Fruit fly (Drosophila melanogaster) whole organism, embryonic: ENCODE data around the gene Frmd5.

Source experiments
- Abd-B ChIP-seq: fragments of 200-800 bp; sonication (Bioruptor generic); optimal IDR thresholded peaks from 2 replicates; lab custom pipeline; 2018; ENCODE audit warnings: missing biosample characterization, mild to moderate bottlenecking, missing genetic modification characterization, moderate library complexity
- Adf1 ChIP-seq: fragments of 200-800 bp; sonication (Bioruptor generic); IDR thresholded peaks from 2 replicates; pipeline ENCODE4 v1.3.6; 2022; ENCODE audit warnings: missing biosample characterization, missing genetic modification characterization
- Awh ChIP-seq: fragments of 200-800 bp; sonication (Bioruptor generic); IDR thresholded peaks from 2 replicates; pipeline ENCODE4, ENCODE4 v1.3.6; 2022; ENCODE audit warnings: missing biosample characterization, missing genetic modification characterization
- Bdp1 ChIP-seq: fragments of 200-800 bp; sonication (Bioruptor generic); optimal IDR thresholded peaks from 3 replicates; lab custom pipeline; 2016; ENCODE audit warnings: missing biosample characterization, missing genetic modification characterization
- CG12104 ChIP-seq: fragments of 200-800 bp; sonication (Bioruptor generic); optimal IDR thresholded peaks from 3 replicates; lab custom pipeline; 2016; ENCODE audit warnings: missing biosample characterization, missing genetic modification characterization
- CG12155 ChIP-seq: fragments of 200-800 bp; sonication (Bioruptor generic); optimal IDR thresholded peaks from 3 replicates; lab custom pipeline; 2016; ENCODE audit warnings: missing biosample characterization, missing genetic modification characterization
- CG14014 ChIP-seq: fragments of 200-800 bp; sonication (Bioruptor generic); IDR thresholded peaks from 2 replicates; pipeline ENCODE4 v1.3.6; 2022; ENCODE audit warnings: missing biosample characterization, missing genetic modification characterization
- CG14441 ChIP-seq: fragments of 200-800 bp; sonication (Bioruptor generic); IDR thresholded peaks from 2 replicates; pipeline ENCODE4 v1.3.6; 2022; ENCODE audit warnings: missing biosample characterization, missing genetic modification characterization
- CG18476 ChIP-seq: fragments of 200-800 bp; sonication (Bioruptor generic); optimal IDR thresholded peaks from 2 replicates; lab custom pipeline; 2016; ENCODE audit warnings: missing biosample characterization, mild to moderate bottlenecking, missing genetic modification characterization
- CG2199 ChIP-seq: fragments of 200-800 bp; sonication (Bioruptor generic); IDR thresholded peaks from 3 replicates; pipeline ENCODE4 v1.3.6; 2022; ENCODE audit warnings: missing biosample characterization, missing genetic modification characterization
- CG31388 ChIP-seq: fragments of 200-800 bp; sonication (Bioruptor generic); optimal IDR thresholded peaks from 2 replicates; lab custom pipeline; 2016; ENCODE audit warnings: missing biosample characterization, missing genetic modification characterization
- CG32772 ChIP-seq: fragments of 200-800 bp; sonication (Bioruptor generic); IDR thresholded peaks from 2 replicates; pipeline ENCODE4 v1.3.6; 2022; ENCODE audit warnings: missing biosample characterization, missing genetic modification characterization
- CG3281 ChIP-seq: fragments of 200-800 bp; sonication (Bioruptor generic); optimal IDR thresholded peaks from 3 replicates; lab custom pipeline; 2017; ENCODE audit warnings: missing biosample characterization, mild to moderate bottlenecking, missing genetic modification characterization
- CG3407 ChIP-seq: fragments of 200-800 bp; sonication (Bioruptor generic); optimal IDR thresholded peaks from 2 replicates; lab custom pipeline; 2018; ENCODE audit warnings: missing biosample characterization, mild to moderate bottlenecking, missing genetic modification characterization
- CG34224 ChIP-seq: fragments of 200-800 bp; sonication (Bioruptor generic); IDR thresholded peaks from 3 replicates; pipeline ENCODE4 v1.3.6; 2022; ENCODE audit warnings: missing biosample characterization, missing genetic modification characterization; ENCODE audit not compliant: partially characterized antibody
- CG6272 ChIP-seq: fragments of 200-800 bp; sonication (Bioruptor generic); IDR thresholded peaks from 2 replicates; pipeline ENCODE4 v1.3.6; 2022; ENCODE audit warnings: missing biosample characterization, missing genetic modification characterization
- CG7963 ChIP-seq: fragments of 200-800 bp; sonication (Bioruptor generic); IDR thresholded peaks from 3 replicates; pipeline ENCODE4 v1.3.6; 2022; ENCODE audit warnings: missing biosample characterization, missing genetic modification characterization; ENCODE audit not compliant: partially characterized antibody
- CG9609 ChIP-seq: fragments of 200-800 bp; sonication (Bioruptor generic); optimal IDR thresholded peaks from 3 replicates; lab custom pipeline; 2016; ENCODE audit warnings: missing biosample characterization, missing genetic modification characterization
- CHES-1-like ChIP-seq: fragments of 200-800 bp; sonication (Bioruptor generic); optimal IDR thresholded peaks from 2 replicates; lab custom pipeline; 2016; ENCODE audit warnings: missing biosample characterization, missing genetic modification characterization
- CkIIα-i1 ChIP-seq: fragments of 200-800 bp; sonication (Bioruptor generic); IDR thresholded peaks from 2 replicates; pipeline ENCODE4 v1.3.6; 2022; ENCODE audit warnings: missing biosample characterization, missing genetic modification characterization
- E2f1 ChIP-seq: fragments of 200-800 bp; sonication (Bioruptor generic); IDR thresholded peaks from 2 replicates; pipeline ENCODE4 v1.3.6; 2022; ENCODE audit warnings: missing biosample characterization, missing genetic modification characterization
- Eip74EF ChIP-seq, 2 experiments: fragments of 200-800 bp in 1 of 2; fragments of >200 bp in 1 of 2; sonication (Bioruptor generic) in 1 of 2; optimal IDR thresholded peaks; 2 replicates each; lab custom pipeline; 2017 to 2019; ENCODE audit warnings: missing biosample characterization in 2 of 2, missing genetic modification characterization in 2 of 2, mild to moderate bottlenecking in 1 of 2, moderate library complexity in 1 of 2
- Ets65A ChIP-seq: fragments of 200-800 bp; sonication (Bioruptor generic); peaks from one replicate; lab custom pipeline; 2016; ENCODE audit warnings: missing biosample characterization, missing genetic modification characterization
- HHEX ChIP-seq: fragments of 200-800 bp; sonication (Bioruptor generic); optimal IDR thresholded peaks from 3 replicates; lab custom pipeline; 2017; ENCODE audit warnings: missing biosample characterization, mild to moderate bottlenecking, missing genetic modification characterization, missing genetic modification reagents
- Meics ChIP-seq: fragments of 200-800 bp; sonication (Bioruptor generic); optimal IDR thresholded peaks from 2 replicates; lab custom pipeline; 2017; ENCODE audit warnings: missing biosample characterization, mild to moderate bottlenecking, missing genetic modification characterization
- NC2α ChIP-seq: fragments of 200-800 bp; sonication (Bioruptor generic); optimal IDR thresholded peaks from 2 replicates; lab custom pipeline; 2016; ENCODE audit warnings: missing biosample characterization, missing genetic modification characterization
- Nf-YB ChIP-seq: fragments of 200-800 bp; sonication (Bioruptor generic); optimal IDR thresholded peaks from 3 replicates; lab custom pipeline; 2019; ENCODE audit warnings: missing biosample characterization, mild to moderate bottlenecking, missing genetic modification characterization, moderate library complexity
- Side ChIP-seq: fragments of 200-800 bp; sonication (Bioruptor generic); optimal IDR thresholded peaks from 2 replicates; lab custom pipeline; 2016; ENCODE audit warnings: missing biosample characterization, missing genetic modification characterization
- Sin3A ChIP-seq: fragments of >200 bp; optimal IDR thresholded peaks from 2 replicates; lab custom pipeline; 2018
- al ChIP-seq: fragments of 200-800 bp; sonication (Bioruptor generic); IDR thresholded peaks from 2 replicates; pipeline ENCODE4 v1.3.6; 2022; ENCODE audit warnings: missing biosample characterization, missing genetic modification characterization
- cas ChIP-seq: fragments of 200-800 bp; sonication (Bioruptor generic); IDR thresholded peaks from 2 replicates; pipeline ENCODE4 v1.3.6; 2022; ENCODE audit warnings: missing biosample characterization, missing genetic modification characterization
- cato ChIP-seq: fragments of 200-800 bp; sonication (Bioruptor generic); optimal IDR thresholded peaks from 2 replicates; lab custom pipeline; 2016; ENCODE audit warnings: missing biosample characterization, missing genetic modification characterization, borderline replicate concordance
- caup ChIP-seq: fragments of 200-800 bp; sonication (Bioruptor generic); optimal IDR thresholded peaks from 3 replicates; lab custom pipeline; 2017; ENCODE audit warnings: missing biosample characterization, mild to moderate bottlenecking, missing genetic modification characterization, moderate library complexity; ENCODE audit not compliant: severe bottlenecking
- crp ChIP-seq, 2 experiments: fragments of 200-800 bp; sonication (Bioruptor generic); optimal IDR thresholded peaks; 2 replicates in 1 of 2; 3 replicates in 1 of 2; lab custom pipeline; 2017; ENCODE audit warnings: missing biosample characterization in 2 of 2, missing genetic modification characterization in 2 of 2, mild to moderate bottlenecking in 1 of 2, moderate library complexity in 1 of 2
- dati ChIP-seq: fragments of 200-800 bp; sonication (Bioruptor generic); IDR thresholded peaks from 2 replicates; pipeline ENCODE4 v1.3.6; 2022; ENCODE audit warnings: missing biosample characterization, missing genetic modification characterization
- emc ChIP-seq: fragments of 200-800 bp; sonication (Bioruptor generic); optimal IDR thresholded peaks from 2 replicates; lab custom pipeline; 2016; ENCODE audit warnings: missing biosample characterization, missing genetic modification characterization
- grau ChIP-seq: fragments of 200-800 bp; optimal IDR thresholded peaks from 3 replicates; lab custom pipeline; 2019; ENCODE audit warnings: missing biosample characterization, mild to moderate bottlenecking, missing genetic modification characterization, moderate library complexity
- her ChIP-seq: fragments of 200-800 bp; sonication (Bioruptor generic); optimal IDR thresholded peaks from 2 replicates; lab custom pipeline; 2016; ENCODE audit warnings: missing biosample characterization, missing genetic modification characterization
- insv ChIP-seq, 2 experiments: fragments of 200-800 bp; sonication (Bioruptor generic); optimal IDR thresholded peaks; 3 replicates each; lab custom pipeline; 2016 to 2018; ENCODE audit warnings: missing biosample characterization in 2 of 2, missing genetic modification characterization in 2 of 2
- kay ChIP-seq: fragments of 200-800 bp; sonication (Bioruptor generic); optimal IDR thresholded peaks from 2 replicates; lab custom pipeline; 2016; ENCODE audit warnings: missing biosample characterization, missing genetic modification characterization
- nau ChIP-seq: fragments of 200-800 bp; sonication (Bioruptor generic); optimal IDR thresholded peaks from 3 replicates; lab custom pipeline; 2017; ENCODE audit warnings: missing biosample characterization, mild to moderate bottlenecking, missing genetic modification characterization, missing genetic modification reagents
- nmo ChIP-seq: fragments of 200-800 bp; sonication (Bioruptor generic); optimal IDR thresholded peaks from 2 replicates; lab custom pipeline; 2018; ENCODE audit warnings: missing biosample characterization, mild to moderate bottlenecking, missing genetic modification characterization, moderate library complexity
- pita ChIP-seq: fragments of 200-800 bp; sonication (Bioruptor generic); optimal IDR thresholded peaks from 2 replicates; lab custom pipeline; 2017; ENCODE audit warnings: missing biosample characterization, mild to moderate bottlenecking, missing genetic modification characterization
- psq ChIP-seq: fragments of 200-800 bp; sonication (Bioruptor generic); optimal IDR thresholded peaks from 2 replicates; lab custom pipeline; 2017; ENCODE audit warnings: missing biosample characterization, missing genetic modification characterization
- schlank ChIP-seq: fragments of 200-800 bp; sonication (Bioruptor generic); optimal IDR thresholded peaks from 2 replicates; lab custom pipeline; 2018; ENCODE audit warnings: missing biosample characterization, mild to moderate bottlenecking, missing genetic modification characterization
- sens-2 ChIP-seq: fragments of 200-800 bp; sonication (Bioruptor generic); IDR thresholded peaks from 2 replicates; pipeline ENCODE4 v1.3.6; 2022; ENCODE audit warnings: missing biosample characterization, missing genetic modification characterization
- slou ChIP-seq: fragments of 200-800 bp; sonication (Bioruptor generic); optimal IDR thresholded peaks from 3 replicates; lab custom pipeline; 2016; ENCODE audit warnings: missing biosample characterization, missing genetic modification characterization
- slp2 ChIP-seq: fragments of 200-800 bp; sonication (Bioruptor generic); optimal IDR thresholded peaks from 2 replicates; lab custom pipeline; 2016; ENCODE audit warnings: missing biosample characterization, missing genetic modification characterization
- sr ChIP-seq: fragments of 200-800 bp; sonication (Bioruptor generic); IDR thresholded peaks from 3 replicates; pipeline ENCODE4 v1.3.6; 2022; ENCODE audit warnings: missing biosample characterization, missing genetic modification characterization
- vnd ChIP-seq: fragments of 200-800 bp; sonication (Bioruptor generic); IDR thresholded peaks from 3 replicates; pipeline ENCODE4 v1.3.6; 2022; ENCODE audit warnings: missing biosample characterization, missing genetic modification characterization; ENCODE audit not compliant: partially characterized antibody

Gene Frmd5

DNA sequence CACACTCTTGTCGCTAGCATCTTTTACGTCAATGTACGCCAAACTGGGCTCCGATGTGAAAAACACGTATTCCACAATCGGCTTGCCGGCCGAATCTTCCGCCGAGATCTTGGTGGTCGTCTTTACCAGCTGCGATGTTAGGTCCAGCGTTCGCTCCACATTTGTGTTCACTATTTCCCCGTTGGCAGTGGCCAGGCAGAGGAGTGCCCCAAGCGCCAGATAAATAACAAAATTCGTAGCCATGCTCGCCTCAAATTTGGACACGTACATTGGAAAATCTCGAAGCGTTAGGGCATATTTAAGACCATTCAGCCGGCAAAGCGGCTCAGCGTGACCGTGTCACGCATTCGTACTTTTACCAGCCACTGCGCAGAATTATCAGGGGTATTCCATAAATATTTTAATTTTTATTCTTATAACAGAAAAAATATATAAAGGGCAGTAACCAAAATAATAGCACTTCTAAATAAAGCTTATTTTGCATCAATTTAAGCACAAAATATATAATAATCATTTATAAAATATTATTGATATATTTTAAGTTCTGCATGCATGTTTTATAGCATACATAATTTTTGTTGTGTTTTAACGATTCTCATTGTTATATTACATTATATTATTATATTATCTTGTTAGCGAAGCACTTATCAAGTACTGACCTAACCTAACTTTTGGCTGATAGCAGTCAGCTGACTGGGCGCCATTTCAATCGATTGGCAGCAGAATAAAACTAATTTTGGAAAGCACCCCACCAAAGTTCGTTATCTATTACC, 31.4 kb downstream of the Frmd5 start, which contains the start of the genes CG33303 and dpr19 (continued):
- no peak for TF ChIP-seq Adf1 (GFP tag; lab: Robert Waterston, UW)
- no peak for TF ChIP-seq CG34224 (GFP tag; lab: Robert Waterston, UW)
- no peak for TF ChIP-seq CHES-1-like (GFP tag; lab: Kevin White, UChicago)
- no peak for TF ChIP-seq her (GFP tag; lab: Kevin White, UChicago)
- TF ChIP-seq caup (GFP tag; lab: Kevin White, UChicago): peak; percentile 74
- peak; percentile 88 for TF ChIP-seq nmo (GFP tag; lab: Kevin White, UChicago)
- TF ChIP-seq E2f1 (GFP tag; lab: Robert Waterston, UW): peak; percentile 60
- no peak for TF ChIP-seq Abd-B (GFP tag; lab: Kevin White, UChicago)
- TF ChIP-seq CG12155 (GFP tag; lab: Kevin White, UChicago): peak; percentile 50
- TF ChIP-seq slou (GFP tag; lab: Kevin White, UChicago): peak; percentile 20
- TF ChIP-seq CG3407 (GFP tag; lab: Kevin White, UChicago): peak; percentile 63
- TF ChIP-seq al (GFP tag; lab: Robert Waterston, UW): no peak; the same call in 1 of the 2 replicates
- TF ChIP-seq CG18476 (GFP tag; lab: Kevin White, UChicago): no peak
- TF ChIP-seq emc (GFP tag; lab: Kevin White, UChicago): no peak
- TF ChIP-seq psq (GFP tag; lab: Kevin White, UChicago): peak; percentile 10
- no peak for TF ChIP-seq NC2α (GFP tag; lab: Kevin White, UChicago)
- TF ChIP-seq crp (GFP tag; optimal IDR thresholded peaks at IDR 0.05; lab: Kevin White, UChicago): peak in 1 of 2 experiments; percentile 79
- TF ChIP-seq CG14441 (GFP tag; lab: Robert Waterston, UW): no peak
- no peak for TF ChIP-seq cato (GFP tag; lab: Kevin White, UChicago)
- no peak for TF ChIP-seq CG6272
- peak; percentile 2 for TF ChIP-seq schlank
- TF ChIP-seq nau (GFP tag; lab: Kevin White, UChicago): no peak
- TF ChIP-seq sr (GFP tag; lab: Robert Waterston, UW): no peak
- TF ChIP-seq Eip74EF (GFP tag; optimal IDR thresholded peaks at IDR 0.05; lab: Kevin White, UChicago): peak in 1 of 2 experiments; percentile 79
- peak; percentile 4 for TF ChIP-seq kay (GFP tag; lab: Kevin White, UChicago)
- TF ChIP-seq Ets65A (GFP tag; lab: Kevin White, UChicago): no peak
- TF ChIP-seq Sin3A (lab: Kevin White, UChicago): no peak
- TF ChIP-seq cas (GFP tag; lab: Robert Waterston, UW): no peak
- no peak for TF ChIP-seq CG9609 (GFP tag; lab: Kevin White, UChicago)
- TF ChIP-seq vnd (GFP tag; lab: Robert Waterston, UW): no peak
- TF ChIP-seq slp2 (GFP tag; lab: Kevin White, UChicago): no peak
- TF ChIP-seq Meics (GFP tag; lab: Kevin White, UChicago): peak; percentile 80
- TF ChIP-seq pita (GFP tag; lab: Kevin White, UChicago): no peak
- TF ChIP-seq CG7963 (GFP tag; lab: Robert Waterston, UW): no peak
- TF ChIP-seq CG12104 (GFP tag; lab: Kevin White, UChicago): peak; percentile 49
- TF ChIP-seq Bdp1 (GFP tag; lab: Kevin White, UChicago): no peak
- no peak for TF ChIP-seq Side
- TF ChIP-seq CkIIα-i1 (GFP tag; lab: Robert Waterston, UW): no peak
- peak; percentile 34; the same call in 1 of the 2 replicates for TF ChIP-seq CG14014 (GFP tag; lab: Robert Waterston, UW)
- TF ChIP-seq CG3281: peak; percentile 70
- peak; percentile 47 for TF ChIP-seq CG32772 (GFP tag; lab: Robert Waterston, UW)
- TF ChIP-seq insv (GFP tag; optimal IDR thresholded peaks at IDR 0.05; lab: Kevin White, UChicago): peak in 1 of 2 experiments; percentile 30
- no peak for TF ChIP-seq dati
- peak; percentile 49 for TF ChIP-seq Nf-YB (GFP tag; lab: Kevin White, UChicago)
- no peak for TF ChIP-seq CG31388
- no peak for TF ChIP-seq sens-2 (GFP tag; lab: Robert Waterston, UW)
- TF ChIP-seq CG2199 (GFP tag; lab: Robert Waterston, UW): no peak
- peak; percentile 73 for TF ChIP-seq Awh
- TF ChIP-seq grau (tag; lab: Kevin White, UChicago): peak; percentile 85
- peak; percentile 71 for TF ChIP-seq HHEX (GFP tag; lab: Kevin White, UChicago)
